Fruit fly (Drosophila melanogaster): Measurements from ENCODE around the gene Rpt2.

Rpt2 gene

dm6 chr3R:23924200-23924599, 7.2 kb downstream of the Rpt2 start, which contains the start of gene Ndc1 (continued):
- TF ChIP-seq slou (GFP tag; optimal IDR thresholded peaks at IDR 0.05) (no peak), ssp (GFP tag; IDR thresholded peaks at IDR 0.05) (peak; percentile 74), ind (GFP tag; optimal IDR thresholded peaks at IDR 0.05) (no peak), tll (GFP tag; optimal IDR thresholded peaks at IDR 0.05) (no peak), jumu (GFP tag; optimal IDR thresholded peaks at IDR 0.05) (no peak), H2.0 (GFP tag; IDR thresholded peaks at IDR 0.05) (no peak), tin (GFP tag; optimal IDR thresholded peaks at IDR 0.05) (no peak), Sry-δ (GFP tag; optimal IDR thresholded peaks at IDR 0.05) (peak; percentile 49), Neu2 (GFP tag; optimal IDR thresholded peaks at IDR 0.05; ENCODE audit: borderline replicate concordance) (no peak), odd (GFP tag; optimal IDR thresholded peaks at IDR 0.05) (no peak), vfl (GFP tag; optimal IDR thresholded peaks at IDR 0.05) (no peak), kay (GFP tag; optimal IDR thresholded peaks at IDR 0.05) (no peak), gcm2 (GFP tag; optimal IDR thresholded peaks at IDR 0.05) (no peak), onecut (GFP tag; IDR thresholded peaks at IDR 0.05) (no peak), bbx (GFP tag; IDR thresholded peaks at IDR 0.05; ENCODE audit: partially characterized antibody) (peak; percentile 37; the same call in 1 of the 2 replicates), bigmax (GFP tag; optimal IDR thresholded peaks at IDR 0.05) (no peak), stwl (tag; optimal IDR thresholded peaks at IDR 0.05) (peak; percentile 6), slbo (GFP tag; IDR thresholded peaks at IDR 0.05) (no peak), GATAe (GFP tag; conservative IDR thresholded peaks at IDR 0.05) (no peak), al (GFP tag; IDR thresholded peaks at IDR 0.05) (no peak), CG11093 (GFP tag; IDR thresholded peaks at IDR 0.05) (no peak), CG11695 (GFP tag; IDR thresholded peaks at IDR 0.05) (no peak), kah (GFP tag; optimal IDR thresholded peaks at IDR 0.05) (no peak), CG34422 (GFP tag; IDR thresholded peaks at IDR 0.05) (0 out of 3 replicates have a peak, but pooled peaks have one; percentile 11), CG32532 (GFP tag; IDR thresholded peaks at IDR 0.05) (no peak), E2f2 (GFP tag; IDR thresholded peaks at IDR 0.05) (peak; percentile 84), exex (tag; optimal IDR thresholded peaks at IDR 0.05) (no peak), twi (tag; optimal IDR thresholded peaks at IDR 0.05) (no peak), CG7839 (tag; optimal IDR thresholded peaks at IDR 0.05) (no peak), sisA (GFP tag; IDR thresholded peaks at IDR 0.05) (no peak), CG10267 (tag; optimal IDR thresholded peaks at IDR 0.05) (no peak), Ptx1 (GFP tag; IDR thresholded peaks at IDR 0.05) (no peak), inv (GFP tag; IDR thresholded peaks at IDR 0.05; ENCODE audit: partially characterized antibody) (no peak), nmo (GFP tag; optimal IDR thresholded peaks at IDR 0.05) (no peak), wek (GFP tag; optimal IDR thresholded peaks at IDR 0.05) (peak; percentile 95), gcm (GFP tag; optimal IDR thresholded peaks at IDR 0.05) (no peak), otp (GFP tag; IDR thresholded peaks at IDR 0.05) (no peak), Dll (GFP tag; IDR thresholded peaks at IDR 0.05; ENCODE audit: partially characterized antibody) (peak; percentile 47; the same call in 2 of the 4 replicates), CG6254 (GFP tag; optimal IDR thresholded peaks at IDR 0.05) (no peak), CTCF (GFP tag; optimal IDR thresholded peaks at IDR 0.05) (no peak), CG12104 (GFP tag; optimal IDR thresholded peaks at IDR 0.05) (no peak), CG30431 (GFP tag; optimal IDR thresholded peaks at IDR 0.05) (no peak), Nf-YB (GFP tag; optimal IDR thresholded peaks at IDR 0.05) (no peak), CG34224 (GFP tag; IDR thresholded peaks at IDR 0.05; ENCODE audit: partially characterized antibody) (no peak), jing (GFP tag; optimal IDR thresholded peaks at IDR 0.05) (no peak), CG10209 (GFP tag; optimal IDR thresholded peaks at IDR 0.05) (no peak), shn (GFP tag; optimal IDR thresholded peaks at IDR 0.05) (no peak), CG6689 (GFP tag; IDR thresholded peaks at IDR 0.05) (no peak), sens (GFP tag) (peak; percentile 49), CG15601 (tag; optimal IDR thresholded peaks at IDR 0.05) (no peak), zen2 (GFP tag; IDR thresholded peaks at IDR 0.05; ENCODE audit: partially characterized antibody) (no peak), br (optimal IDR thresholded peaks at IDR 0.05) (no peak), CG4854 (GFP tag; optimal IDR thresholded peaks at IDR 0.05) (no peak)

All from whole organism, embryonic.